Worm (Caenorhabditis elegans) whole organism, L3 larva: ENCODE results near the gene ZK250.14.

Experiments
- ama-1 ChIP-seq: fragments of 150-350 bp; optimal IDR thresholded peaks from 2 replicates; lab custom pipeline; 2018
- ceh-16 ChIP-seq: sonication (generic microtip); optimal IDR thresholded peaks from 2 replicates; lab custom pipeline; 2017; ENCODE audit warnings: missing biosample characterization, missing genetic modification characterization
- ceh-82 ChIP-seq: fragments of 150-350 bp; optimal IDR thresholded peaks from 2 replicates; lab custom pipeline; 2014; ENCODE audit warnings: missing biosample characterization, missing genetic modification characterization
- daf-12 ChIP-seq: fragments of 150-350 bp; optimal IDR thresholded peaks from 2 replicates; lab custom pipeline; 2014; ENCODE audit warnings: missing biosample characterization, missing genetic modification reagents, missing genetic modification characterization
- lin-39 ChIP-seq: fragments of 150-350 bp; optimal IDR thresholded peaks from 2 replicates; lab custom pipeline; 2018; ENCODE audit warnings: missing biosample characterization, missing genetic modification reagents, missing genetic modification characterization
- nhr-12 ChIP-seq: fragments of 150-350 bp; optimal IDR thresholded peaks from 2 replicates; lab custom pipeline; 2014; ENCODE audit warnings: missing biosample characterization, missing genetic modification characterization
- nhr-43 ChIP-seq: sonication (generic microtip); optimal IDR thresholded peaks from 2 replicates; lab custom pipeline; 2016; ENCODE audit warnings: mild to moderate bottlenecking, missing genetic modification characterization, missing compliant biosample characterization; ENCODE audit not compliant: poor library complexity, severe bottlenecking
- nhr-67 ChIP-seq: fragments of 150-350 bp; optimal IDR thresholded peaks from 2 replicates; lab custom pipeline; 2014; ENCODE audit warnings: missing biosample characterization, missing genetic modification characterization
- pha-4 ChIP-seq: fragments of 150-350 bp; optimal IDR thresholded peaks from 2 replicates; lab custom pipeline; 2014; ENCODE audit warnings: missing biosample characterization, missing genetic modification reagents, missing genetic modification characterization
- sea-2 ChIP-seq: fragments of 150-350 bp; sonication (generic microtip); optimal IDR thresholded peaks from 4 replicates; lab custom pipeline; 2014; ENCODE audit warnings: missing biosample characterization, missing genetic modification reagents, missing genetic modification characterization
- snpc-4 ChIP-seq: fragments of 150-350 bp; optimal IDR thresholded peaks from 2 replicates; lab custom pipeline; 2014; ENCODE audit warnings: missing biosample characterization, missing genetic modification characterization

ZK250.14 gene

DNA sequence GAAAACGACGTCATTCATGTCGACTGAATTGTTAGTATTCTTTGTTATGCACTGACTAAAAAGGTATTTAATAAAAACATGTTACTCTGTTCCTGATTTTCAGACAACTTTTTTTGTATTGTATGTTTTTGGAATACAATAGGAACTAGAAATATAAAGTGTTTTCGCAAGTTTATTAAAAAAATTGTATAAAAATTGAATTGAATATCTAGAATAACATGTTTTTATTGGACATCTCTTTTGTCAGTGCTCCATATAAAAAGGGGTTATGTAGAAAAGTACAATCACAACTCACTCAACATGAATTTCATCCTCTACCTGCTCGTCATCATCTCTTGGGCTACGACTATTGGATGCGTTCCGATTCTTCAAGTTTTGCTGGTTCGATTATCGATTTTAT is 49.7 kb downstream of the ZK250.14 start, which contains the start of gene C46F9.5:
C46F9.5 (plus strand) TSS at position 301 of the 400 bp plus-strand sequence.
- no peak for TF ChIP-seq lin-39 (tag; lab: Kevin White, UChicago)
- TF ChIP-seq pha-4 = no peak
- no peak for TF ChIP-seq snpc-4 (tag; lab: Kevin White, UChicago)
- TF ChIP-seq ama-1 (lab: Kevin White, UChicago) = no peak
- TF ChIP-seq ceh-16 (tag; lab: Kevin White, UChicago) = no peak
- no peak for TF ChIP-seq nhr-67 (tag; lab: Kevin White, UChicago)
- TF ChIP-seq nhr-43 (tag; lab: Kevin White, UChicago) = no peak
- no peak for TF ChIP-seq sea-2 (GFP tag; lab: Kevin White, UChicago)
- TF ChIP-seq ceh-82 (tag; lab: Kevin White, UChicago) = no peak
- no peak for TF ChIP-seq nhr-12 (tag; lab: Kevin White, UChicago)
- no peak for TF ChIP-seq daf-12 (tag; lab: Kevin White, UChicago)
